Fruit fly (Drosophila melanogaster) whole organism, wandering third instar larva: ENCODE measurements around the gene Mip.

Experiments
- CrebA ChIP-seq: fragments of 200-800 bp; sonication (Bioruptor generic); optimal IDR thresholded peaks from 2 replicates; lab custom pipeline; 2016; ENCODE audit warnings: missing biosample characterization, mild to moderate bottlenecking, missing genetic modification characterization, borderline replicate concordance
- Dfd ChIP-seq: fragments of >200 bp; optimal IDR thresholded peaks from 2 replicates; lab custom pipeline; 2017; ENCODE audit warnings: missing biosample characterization, missing genetic modification characterization
- Dif ChIP-seq: fragments of 200-275, 200-300 bp; sonication (Bioruptor generic); optimal IDR thresholded peaks from 2 replicates; lab custom pipeline; 2018; ENCODE audit warnings: missing biosample characterization, missing genetic modification characterization; ENCODE audit not compliant: partially characterized antibody
- GATAd ChIP-seq: sonication (Bioruptor generic); optimal IDR thresholded peaks from 2 replicates; lab custom pipeline; 2016; ENCODE audit warnings: missing biosample characterization, missing genetic modification characterization
- HLH106 ChIP-seq: fragments of 200-800 bp; optimal IDR thresholded peaks from 3 replicates; lab custom pipeline; 2019; ENCODE audit warnings: missing biosample characterization, mild to moderate bottlenecking, missing genetic modification characterization, moderate library complexity
- Hnf4 ChIP-seq: fragments of 200-800 bp; sonication (Bioruptor generic); optimal IDR thresholded peaks from 2 replicates; lab custom pipeline; 2016; ENCODE audit warnings: missing biosample characterization, mild to moderate bottlenecking, missing genetic modification characterization
- Hr78 ChIP-seq: fragments of >200 bp; optimal IDR thresholded peaks from 2 replicates; lab custom pipeline; 2017; ENCODE audit warnings: missing biosample characterization, missing genetic modification characterization
- Hr83 ChIP-seq: fragments of 200-300 bp; sonication (Bioruptor generic); optimal IDR thresholded peaks from 2 replicates; lab custom pipeline; 2016; ENCODE audit warnings: missing biosample characterization, mild to moderate bottlenecking, missing genetic modification characterization, moderate library complexity; ENCODE audit not compliant: poor library complexity, severe bottlenecking
- Jra ChIP-seq: sonication (Bioruptor generic); optimal IDR thresholded peaks from 2 replicates; lab custom pipeline; 2016; ENCODE audit warnings: missing biosample characterization, missing genetic modification characterization
- Mio ChIP-seq: sonication (Bioruptor generic); optimal IDR thresholded peaks from 2 replicates; lab custom pipeline; 2016; ENCODE audit warnings: missing biosample characterization, missing genetic modification characterization
- Myc ChIP-seq: fragments of >200 bp; optimal IDR thresholded peaks from 2 replicates; lab custom pipeline; 2017
- N ChIP-seq: fragments of >200 bp; optimal IDR thresholded peaks from 2 replicates; lab custom pipeline; 2018; ENCODE audit warnings: missing biosample characterization, missing external identifiers, missing genetic modification characterization
- OdsH ChIP-seq: fragments of 200-800 bp; sonication (Bioruptor generic); optimal IDR thresholded peaks from 2 replicates; lab custom pipeline; 2016; ENCODE audit warnings: missing biosample characterization, mild to moderate bottlenecking, missing genetic modification characterization
- Rel ChIP-seq, 2 experiments: fragments of 200-800 bp; sonication (Bioruptor generic) in 1 of 2; optimal IDR thresholded peaks; 2 replicates in 1 of 2; 3 replicates in 1 of 2; lab custom pipeline; 2016 to 2019; ENCODE audit warnings: mild to moderate bottlenecking in 2 of 2, missing biosample characterization in 2 of 2, missing genetic modification characterization in 2 of 2, moderate library complexity in 1 of 2
- Sp1 ChIP-seq: fragments of 200-800 bp; sonication (Bioruptor generic); optimal IDR thresholded peaks from 3 replicates; lab custom pipeline; 2019; ENCODE audit warnings: missing biosample characterization, mild to moderate bottlenecking, missing genetic modification characterization, moderate library complexity
- Vsx2 ChIP-seq: fragments of 200-300, 225-300 bp; sonication (Bioruptor generic); optimal IDR thresholded peaks from 2 replicates; lab custom pipeline; 2018; ENCODE audit warnings: missing biosample characterization, missing genetic modification characterization; ENCODE audit not compliant: partially characterized antibody
- br ChIP-seq: fragments of 200-800 bp; sonication (Bioruptor generic); optimal IDR thresholded peaks from 2 replicates; lab custom pipeline; 2016; ENCODE audit warnings: missing biosample characterization, missing genetic modification characterization
- brk ChIP-seq: fragments of 200-800 bp; sonication (Bioruptor generic); optimal IDR thresholded peaks from 2 replicates; lab custom pipeline; 2016; ENCODE audit warnings: missing biosample characterization, mild to moderate bottlenecking, missing genetic modification characterization
- dl ChIP-seq, 2 experiments: fragments of 175-275, 200-275 bp in 1 of 2; fragments of 200-275 bp in 1 of 2; sonication (Bioruptor generic); optimal IDR thresholded peaks; lab custom pipeline; 2018; ENCODE audit warnings: mild to moderate bottlenecking in 2 of 2, missing biosample characterization in 2 of 2, missing genetic modification characterization in 2 of 2, moderate library complexity in 2 of 2; ENCODE audit not compliant: partially characterized antibody in 2 of 2, insufficient read depth in 1 of 2
- dmrt93B ChIP-seq: fragments of 200-800 bp; sonication (Bioruptor generic); optimal IDR thresholded peaks from 2 replicates; lab custom pipeline; 2018; ENCODE audit warnings: missing biosample characterization, mild to moderate bottlenecking, missing genetic modification characterization
- dsf ChIP-seq: sonication (Bioruptor generic); optimal IDR thresholded peaks from 2 replicates; lab custom pipeline; 2016; ENCODE audit warnings: missing biosample characterization, missing genetic modification characterization, borderline replicate concordance
- ey ChIP-seq: fragments of 200-800 bp; sonication (Bioruptor generic); optimal IDR thresholded peaks from 2 replicates; lab custom pipeline; 2016; ENCODE audit warnings: missing biosample characterization, missing genetic modification characterization
- jim ChIP-seq: fragments of 175-275, 200-325 bp; sonication (Bioruptor generic); optimal IDR thresholded peaks from 2 replicates; lab custom pipeline; 2016; ENCODE audit warnings: missing biosample characterization, mild to moderate bottlenecking, missing genetic modification characterization
- pan ChIP-seq: fragments of >200 bp; optimal IDR thresholded peaks from 2 replicates; lab custom pipeline; 2017
- psq ChIP-seq: fragments of 200-800 bp; sonication (Bioruptor generic); optimal IDR thresholded peaks from 3 replicates; lab custom pipeline; 2017; ENCODE audit warnings: missing biosample characterization, mild to moderate bottlenecking, missing genetic modification characterization, moderate library complexity
- rgr ChIP-seq: fragments of 200-800 bp; sonication (Bioruptor generic); optimal IDR thresholded peaks from 3 replicates; lab custom pipeline; 2016; ENCODE audit warnings: missing biosample characterization, mild to moderate bottlenecking, missing genetic modification characterization
- sage ChIP-seq: fragments of 200-800 bp; sonication (Bioruptor generic); optimal IDR thresholded peaks from 2 replicates; lab custom pipeline; 2016; ENCODE audit warnings: missing biosample characterization, mild to moderate bottlenecking, missing genetic modification characterization
- sv ChIP-seq: fragments of 200-800 bp; sonication (Bioruptor generic); optimal IDR thresholded peaks from 3 replicates; lab custom pipeline; 2016; ENCODE audit warnings: missing biosample characterization, missing genetic modification characterization
- tai ChIP-seq: sonication (Bioruptor generic); optimal IDR thresholded peaks from 2 replicates; lab custom pipeline; 2016; ENCODE audit warnings: missing biosample characterization, missing genetic modification characterization
- usp ChIP-seq: fragments of >200 bp; optimal IDR thresholded peaks from 2 replicates; lab custom pipeline; 2017; ENCODE audit warnings: missing biosample characterization, missing genetic modification characterization
- woc ChIP-seq: sonication (Bioruptor generic); optimal IDR thresholded peaks from 2 replicates; lab custom pipeline; 2016; ENCODE audit warnings: missing biosample characterization, mild to moderate bottlenecking, missing genetic modification characterization

Gene Mip

dm6 chr3L:17362940-17363339, 13.5 kb upstream of the Mip start:
- TF ChIP-seq CrebA (GFP tag; lab: Kevin White, UChicago) (no peak), br (GFP tag; lab: Kevin White, UChicago) (no peak), brk (GFP tag; lab: Kevin White, UChicago) (no peak), GATAd (GFP tag; lab: Kevin White, UChicago) (no peak), Rel (GFP tag; optimal IDR thresholded peaks at IDR 0.05; lab: Kevin White, UChicago) (no peak), Rel (tag; optimal IDR thresholded peaks at IDR 0.05; lab: Kevin White, UChicago) (no peak), Hnf4 (GFP tag; lab: Kevin White, UChicago) (no peak), jim (GFP tag; lab: Kevin White, UChicago) (no peak), rgr (GFP tag; lab: Kevin White, UChicago) (no peak), Dif (GFP tag; lab: Kevin White, UChicago) (no peak), HLH106 (tag; lab: Kevin White, UChicago) (no peak), Sp1 (no peak), tai (no peak), sage (GFP tag; lab: Kevin White, UChicago) (no peak), dsf (GFP tag; lab: Kevin White, UChicago) (no peak)

dm6 chr3L:17361925-17362324, 12.5 kb upstream of the Mip start:
- TF ChIP-seq sv: no peak
- no peak for TF ChIP-seq CrebA (GFP tag; lab: Kevin White, UChicago)
- no peak for TF ChIP-seq Jra (GFP tag; lab: Kevin White, UChicago)
- no peak for TF ChIP-seq dsf (GFP tag; lab: Kevin White, UChicago)
- no peak for TF ChIP-seq Sp1
- TF ChIP-seq Vsx2 (GFP tag; lab: Kevin White, UChicago): no peak
- TF ChIP-seq Hr78 (GFP tag; lab: Kevin White, UChicago): no peak
- no peak for TF ChIP-seq Mio (GFP tag; lab: Kevin White, UChicago)
- TF ChIP-seq OdsH (GFP tag; lab: Kevin White, UChicago): no peak
- TF ChIP-seq HLH106 (tag; lab: Kevin White, UChicago): no peak
- no peak for TF ChIP-seq N (GFP tag; lab: Kevin White, UChicago)
- no peak for TF ChIP-seq Rel (GFP tag; optimal IDR thresholded peaks at IDR 0.05; lab: Kevin White, UChicago)
- TF ChIP-seq Rel (tag; optimal IDR thresholded peaks at IDR 0.05; lab: Kevin White, UChicago): no peak
- no peak for TF ChIP-seq rgr (GFP tag; lab: Kevin White, UChicago)
- no peak for TF ChIP-seq br (GFP tag; lab: Kevin White, UChicago)
- no peak for TF ChIP-seq usp (GFP tag; lab: Kevin White, UChicago)
- TF ChIP-seq woc (GFP tag; lab: Kevin White, UChicago): no peak
- TF ChIP-seq pan: no peak
- TF ChIP-seq Myc: no peak
- no peak for TF ChIP-seq Dfd
- TF ChIP-seq, all 38 proteins: peak for 0

- TF ChIP-seq ey (GFP tag; lab: Kevin White, UChicago) (no peak), jim (GFP tag; lab: Kevin White, UChicago) (no peak)
These were observed 9.8 kb upstream of the Mip start, which contains the start of gene tap for dm6 chr3L:17359225-17359773. Gene tap, plus strand, starts transcription at chr3L:17359682.

- no peak for TF ChIP-seq dl (GFP tag; optimal IDR thresholded peaks at IDR 0.05; lab: Kevin White, UChicago; ENCODE audit: insufficient read depth in 1 of 2, partially characterized antibody in 2 of 2)
- TF ChIP-seq N (GFP tag; lab: Kevin White, UChicago): no peak
- no peak for TF ChIP-seq dmrt93B (GFP tag; lab: Kevin White, UChicago)
- TF ChIP-seq Vsx2 (GFP tag; lab: Kevin White, UChicago): peak; percentile 37
- TF ChIP-seq psq (GFP tag; lab: Kevin White, UChicago): no peak
- no peak for TF ChIP-seq Hr83
- no peak for TF ChIP-seq sage (GFP tag; lab: Kevin White, UChicago)
- TF ChIP-seq Sp1: no peak
- no peak for TF ChIP-seq brk (GFP tag; lab: Kevin White, UChicago)
These were observed 9.0 kb upstream of the Mip start for dm6 chr3L:17358490-17358889.
